Worm (Caenorhabditis elegans): ENCODE data around the gene arrd-18.

DNA sequence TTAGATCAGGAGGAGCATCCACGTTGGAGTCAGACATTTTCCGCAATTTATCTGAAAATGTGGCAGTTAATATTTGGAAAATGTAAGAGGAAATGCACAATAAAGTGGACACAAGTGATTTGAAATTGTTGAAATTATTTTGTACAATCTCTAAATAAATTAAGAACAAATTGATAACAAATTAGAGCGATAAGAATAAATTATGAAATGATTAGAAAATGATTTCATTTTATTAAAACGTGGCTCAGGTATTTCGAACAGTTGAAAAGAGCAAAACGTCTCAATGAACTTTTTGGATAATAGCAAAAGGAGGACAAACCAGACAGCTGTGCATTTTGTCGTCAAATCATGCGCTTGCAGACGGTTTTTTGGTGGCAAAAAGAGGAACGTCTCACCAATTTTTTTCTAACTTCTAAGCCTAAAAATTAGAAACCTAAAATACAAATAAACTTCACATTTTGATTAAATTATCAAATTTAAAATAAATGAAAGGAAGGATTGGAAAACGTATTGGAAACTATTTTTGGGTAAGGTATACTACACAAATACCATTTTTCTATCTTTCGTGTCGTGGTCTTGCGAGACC lies 34.6 kb upstream of the arrd-18 start, which contains the start of gene fbxa-65:
- TF ChIP-seq madf-6 (GFP tag; IDR thresholded peaks at IDR 0.05) (no peak), F57C9.4 (tag; optimal IDR thresholded peaks at IDR 0.05) (no peak), nfya-1 (tag; optimal IDR thresholded peaks at IDR 0.05; ENCODE audit: borderline replicate concordance, insufficient read depth) (no peak), dpff-1 (tag; optimal IDR thresholded peaks at IDR 0.05) (no peak), sea-2 (GFP tag; IDR thresholded peaks at IDR 0.05) (no peak)
